Worm (Caenorhabditis elegans): Measurements from ENCODE around the gene pho-13.

Gene pho-13

DNA sequence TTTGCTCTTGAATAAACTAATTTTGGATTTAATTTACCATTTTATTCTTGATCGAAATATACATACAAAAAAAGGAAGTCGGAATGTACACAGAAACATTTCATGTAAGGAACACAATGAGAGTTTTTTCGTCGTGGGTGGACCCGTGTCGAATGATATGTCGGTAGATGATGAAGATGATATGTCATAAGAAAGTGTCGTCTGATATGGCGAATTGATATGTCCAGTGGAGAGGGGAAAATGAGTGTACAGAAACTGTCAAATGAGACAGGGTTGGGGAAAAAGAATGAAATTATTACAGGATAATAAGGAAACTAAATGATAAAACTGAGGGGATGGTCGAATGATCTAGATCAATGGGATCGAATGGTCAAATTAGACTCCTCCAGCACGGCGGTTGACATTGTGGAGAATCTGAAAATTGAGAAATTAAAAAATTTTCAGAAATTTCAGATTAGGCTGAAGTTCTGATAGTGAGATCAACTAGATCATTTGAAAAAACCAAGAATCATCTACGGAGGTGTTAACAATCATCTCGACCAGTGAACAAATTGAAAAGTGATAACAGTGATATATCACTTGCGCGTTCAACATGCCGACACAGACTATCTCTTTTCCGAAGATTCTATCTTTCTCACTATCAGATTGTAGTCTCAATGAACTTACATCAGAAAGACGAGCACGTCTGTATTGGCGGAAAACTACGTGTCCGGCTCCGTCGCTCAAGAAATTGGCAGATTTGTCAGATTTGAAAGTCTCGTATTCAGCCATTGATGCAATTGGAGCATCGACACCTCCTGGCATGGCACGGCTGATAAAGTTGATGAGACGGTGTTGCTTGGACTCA lies 13.5 kb upstream of the pho-13 start:
- TF ChIP-seq swsn-7 (tag; optimal IDR thresholded peaks at IDR 0.05) (no peak), nhr-71 (tag; optimal IDR thresholded peaks at IDR 0.05) (peak; percentile 35), lin-14 (GFP tag; optimal IDR thresholded peaks at IDR 0.05) (peak; percentile 4), dpl-1 (GFP tag; optimal IDR thresholded peaks at IDR 0.05) (no peak), aha-1 (tag; optimal IDR thresholded peaks at IDR 0.05) (no peak), ces-1 (GFP tag; optimal IDR thresholded peaks at IDR 0.05) (no peak), mdl-1 (tag; optimal IDR thresholded peaks at IDR 0.05) (no peak), ztf-4 (tag; optimal IDR thresholded peaks at IDR 0.05) (peak; percentile 0), efl-3 (GFP tag; optimal IDR thresholded peaks at IDR 0.05) (no peak), isw-1 (GFP tag; IDR thresholded peaks at IDR 0.05) (no peak), egl-27 (tag; optimal IDR thresholded peaks at IDR 0.05) (no peak), dsc-1 (tag; optimal IDR thresholded peaks at IDR 0.05) (no peak), vab-15 (tag; optimal IDR thresholded peaks at IDR 0.05) (no peak), unc-30 (tag; optimal IDR thresholded peaks at IDR 0.05) (no peak), rnt-1 (tag; optimal IDR thresholded peaks at IDR 0.05) (peak; percentile 9), nhr-19 (GFP tag; conservative IDR thresholded peaks at IDR 0.05) (peak; percentile 31; the same call in 1 of the 2 replicates), unc-130 (tag; optimal IDR thresholded peaks at IDR 0.05) (no peak), nhr-77 (tag; optimal IDR thresholded peaks at IDR 0.05) (no peak), zip-4 (GFP tag; optimal IDR thresholded peaks at IDR 0.05) (no peak), elt-3 (tag; optimal IDR thresholded peaks at IDR 0.05) (peak in 3 of 6 experiments; percentile 30 to 61 (median 33)), nhr-47 (tag; optimal IDR thresholded peaks at IDR 0.05) (peak; percentile 48), lsy-2 (tag; optimal IDR thresholded peaks at IDR 0.05) (no peak), egl-13 (tag; optimal IDR thresholded peaks at IDR 0.05) (no peak), skn-1 (tag; optimal IDR thresholded peaks at IDR 0.05) (no peak), C16A3.4 (tag; optimal IDR thresholded peaks at IDR 0.05) (no peak), nhr-12 (tag; optimal IDR thresholded peaks at IDR 0.05) (no peak), Y116A8C.19 (tag; optimal IDR thresholded peaks at IDR 0.05; ENCODE audit: borderline replicate concordance) (no peak), pqm-1 (tag; optimal IDR thresholded peaks at IDR 0.05) (no peak), aly-2 (tag; optimal IDR thresholded peaks at IDR 0.05) (peak; percentile 35), lin-15B (tag; optimal IDR thresholded peaks at IDR 0.05) (peak; percentile 8), nhr-85 (tag) (peak; percentile 73), pag-3 (tag; optimal IDR thresholded peaks at IDR 0.05; ENCODE audit: borderline replicate concordance, insufficient read depth) (no peak), lir-3 (tag; optimal IDR thresholded peaks at IDR 0.05; ENCODE audit: poor library complexity) (peak; percentile 28), ceh-90 (tag; optimal IDR thresholded peaks at IDR 0.05) (no peak), unc-98 (GFP tag; IDR thresholded peaks at IDR 0.05) (no peak), zag-1 (tag; optimal IDR thresholded peaks at IDR 0.05) (no peak), efl-1 (optimal IDR thresholded peaks at IDR 0.05) (peak in 1 of 2 experiments; percentile 1), efl-1 (GFP tag; optimal IDR thresholded peaks at IDR 0.05 in 1 of 2) (peak in 1 of 2 experiments; percentile 89), jun-1 (tag; optimal IDR thresholded peaks at IDR 0.05) (no peak), nhr-90 (tag; optimal IDR thresholded peaks at IDR 0.05; ENCODE audit: poor library complexity) (no peak), nhr-76 (tag; optimal IDR thresholded peaks at IDR 0.05) (no peak), unc-86 (tag; optimal IDR thresholded peaks at IDR 0.05) (no peak), irx-1 (tag; optimal IDR thresholded peaks at IDR 0.05) (no peak), nhr-84 (tag; optimal IDR thresholded peaks at IDR 0.05) (no peak), fkh-10 (GFP tag; optimal IDR thresholded peaks at IDR 0.05) (no peak), ama-1 (optimal IDR thresholded peaks at IDR 0.05) (peak; percentile 46), ceh-63 (GFP tag; optimal IDR thresholded peaks at IDR 0.05) (no peak), hlh-4 (tag; optimal IDR thresholded peaks at IDR 0.05) (no peak), C34B4.2 (tag; optimal IDR thresholded peaks at IDR 0.05) (no peak), unc-62 (GFP tag; optimal IDR thresholded peaks at IDR 0.05) (no peak), C04F5.9 (tag; optimal IDR thresholded peaks at IDR 0.05) (no peak), nhr-237 (tag; optimal IDR thresholded peaks at IDR 0.05) (no peak)

Measured in whole organism, L1 larva.